Fruit fly (Drosophila melanogaster) whole organism, adult: ENCODE measurements around the gene slgA.

Source experiments
- CG11617 ChIP-seq: fragments of 200-800 bp; sonication (Bioruptor generic); optimal IDR thresholded peaks from 2 replicates; lab custom pipeline; 2017; ENCODE audit warnings: mild to moderate bottlenecking, missing biosample characterization, missing genetic modification reagents, missing genetic modification characterization
- CG12768 ChIP-seq: fragments of 200-800 bp; sonication (Bioruptor generic); optimal IDR thresholded peaks from 2 replicates; lab custom pipeline; 2017; ENCODE audit warnings: missing biosample characterization, missing genetic modification characterization, mild to moderate bottlenecking, moderate library complexity, missing genetic modification reagents
- CG14711 ChIP-seq: fragments of 200-800 bp; sonication (Bioruptor generic); optimal IDR thresholded peaks from 2 replicates; lab custom pipeline; 2018; ENCODE audit warnings: missing biosample characterization, mild to moderate bottlenecking, missing genetic modification characterization, moderate library complexity
- CG1620 ChIP-seq: fragments of 200-800 bp; sonication (Bioruptor generic); optimal IDR thresholded peaks from 2 replicates; lab custom pipeline; 2016; ENCODE audit warnings: missing biosample characterization, missing genetic modification characterization
- CG33017 ChIP-seq: fragments of 200-800 bp; sonication (Bioruptor generic); optimal IDR thresholded peaks from 2 replicates; lab custom pipeline; 2018; ENCODE audit warnings: missing biosample characterization, mild to moderate bottlenecking, missing genetic modification characterization, moderate library complexity
- CG5204 ChIP-seq: fragments of 200-800 bp; sonication (Bioruptor generic); optimal IDR thresholded peaks from 2 replicates; lab custom pipeline; 2016; ENCODE audit warnings: missing biosample characterization, missing genetic modification characterization
- CG7045 ChIP-seq: fragments of 200-800 bp; sonication (Bioruptor generic); optimal IDR thresholded peaks from 2 replicates; lab custom pipeline; 2017; ENCODE audit warnings: missing biosample characterization, mild to moderate bottlenecking, missing genetic modification characterization
- CG7101 ChIP-seq: fragments of 200-800 bp; sonication (Bioruptor generic); optimal IDR thresholded peaks from 2 replicates; lab custom pipeline; 2018; ENCODE audit warnings: missing biosample characterization, mild to moderate bottlenecking, missing genetic modification characterization, moderate library complexity
- Clk ChIP-seq: fragments of 200-800 bp; sonication (Bioruptor generic); optimal IDR thresholded peaks from 2 replicates; lab custom pipeline; 2017; ENCODE audit warnings: missing biosample characterization, missing genetic modification characterization
- Crg-1 ChIP-seq: fragments of 200-800 bp; sonication (Bioruptor generic); optimal IDR thresholded peaks from 2 replicates; lab custom pipeline; 2016; ENCODE audit warnings: missing biosample characterization, missing genetic modification characterization
- Hr96 ChIP-seq: fragments of 200-800 bp; sonication (Bioruptor generic); optimal IDR thresholded peaks from 2 replicates; lab custom pipeline; 2016; ENCODE audit warnings: missing biosample characterization, missing genetic modification characterization
- Mnt ChIP-seq: fragments of 200-800 bp; sonication (Bioruptor generic); optimal IDR thresholded peaks from 2 replicates; lab custom pipeline; 2016; ENCODE audit warnings: missing biosample characterization, mild to moderate bottlenecking, missing genetic modification characterization
- bab1 ChIP-seq: fragments of 200-800 bp; sonication (Bioruptor generic); optimal IDR thresholded peaks from 3 replicates; lab custom pipeline; 2019; ENCODE audit warnings: missing biosample characterization, mild to moderate bottlenecking, missing genetic modification characterization, moderate library complexity
- cic ChIP-seq: fragments of 200-800 bp; sonication (Bioruptor generic); optimal IDR thresholded peaks from 2 replicates; lab custom pipeline; 2017; ENCODE audit warnings: missing biosample characterization, mild to moderate bottlenecking, missing genetic modification characterization, moderate library complexity
- cnc ChIP-seq, 2 experiments: fragments of >200 bp; optimal IDR thresholded peaks; 2 replicates each; lab custom pipeline; 2017
- kay ChIP-seq: fragments of 200-800 bp; sonication (Bioruptor generic); peaks from one replicate; lab custom pipeline; 2016; ENCODE audit warnings: missing biosample characterization, missing genetic modification characterization, borderline replicate concordance
- ovo ChIP-seq: fragments of 200-800 bp; sonication (Bioruptor generic); optimal IDR thresholded peaks from 2 replicates; lab custom pipeline; 2016; ENCODE audit warnings: missing biosample characterization, missing genetic modification characterization
- pad ChIP-seq: fragments of 200-800 bp; sonication (Bioruptor generic); optimal IDR thresholded peaks from 3 replicates; lab custom pipeline; 2017; ENCODE audit warnings: missing biosample characterization, missing genetic modification characterization, mild to moderate bottlenecking, moderate library complexity, missing genetic modification reagents
- tj ChIP-seq: fragments of 200-800 bp; sonication (Bioruptor generic); optimal IDR thresholded peaks from 3 replicates; lab custom pipeline; 2017; ENCODE audit warnings: missing biosample characterization, mild to moderate bottlenecking, missing genetic modification characterization, moderate library complexity
- toe ChIP-seq: fragments of 200-800 bp; sonication (Bioruptor generic); optimal IDR thresholded peaks from 2 replicates; lab custom pipeline; 2016; ENCODE audit warnings: missing biosample characterization, missing genetic modification characterization

Gene slgA

dm6 chrX:21387695-21388094 lies 13.9 kb downstream of the slgA start, which contains the start of gene Ddx56:
Ddx56 (minus strand) TSS chrX:21387946.
- TF ChIP-seq Mnt (peak; percentile 54), cnc (optimal IDR thresholded peaks at IDR 0.05; lab: Kevin White, UChicago) (no peak)

dm6 chrX:21388734-21389133 lies 14.9 kb downstream of the slgA start, which contains the start of gene mst:
mst (plus strand) TSS chrX:21388977.
- TF ChIP-seq ovo (GFP tag; lab: Kevin White, UChicago) (no peak), CG33017 (tag; lab: Kevin White, UChicago) (no peak), Mnt (no peak), toe (no peak), CG7101 (tag; lab: Kevin White, UChicago) (no peak), cnc (optimal IDR thresholded peaks at IDR 0.05; lab: Kevin White, UChicago) (no peak), CG11617 (no peak), Clk (GFP tag; lab: Kevin White, UChicago) (no peak), CG14711 (tag; lab: Kevin White, UChicago) (no peak), Hr96 (no peak), CG7045 (no peak), pad (GFP tag; lab: Kevin White, UChicago) (no peak), Crg-1 (GFP tag; lab: Kevin White, UChicago) (no peak), CG1620 (no peak)

- no peak for TF ChIP-seq pad (GFP tag; lab: Kevin White, UChicago)
- TF ChIP-seq Mnt = no peak
- no peak for TF ChIP-seq Crg-1 (GFP tag; lab: Kevin White, UChicago)
- no peak for TF ChIP-seq cnc (optimal IDR thresholded peaks at IDR 0.05; lab: Kevin White, UChicago)
- no peak for TF ChIP-seq CG12768
- no peak for TF ChIP-seq bab1 (GFP tag; lab: Kevin White, UChicago)
- no peak for TF ChIP-seq CG1620
- no peak for TF ChIP-seq CG7101 (tag; lab: Kevin White, UChicago)
- TF ChIP-seq cic (GFP tag; lab: Kevin White, UChicago) = no peak
- no peak for TF ChIP-seq ovo (GFP tag; lab: Kevin White, UChicago)
- TF ChIP-seq CG11617 = no peak
- no peak for TF ChIP-seq CG5204 (GFP tag; lab: Kevin White, UChicago)
- no peak for TF ChIP-seq CG33017 (tag; lab: Kevin White, UChicago)
- TF ChIP-seq CG14711 (tag; lab: Kevin White, UChicago) = no peak
- TF ChIP-seq CG7045 = no peak
- TF ChIP-seq Hr96 = no peak
- TF ChIP-seq tj = no peak
- no peak for TF ChIP-seq toe
Measured at dm6 chrX:21396860-21397459, 23.2 kb downstream of the slgA start, which contains the start of gene lcs. lcs (minus strand) TSS chrX:21397316.

- TF ChIP-seq toe (no peak), kay (no peak), tj (no peak), Clk (GFP tag; lab: Kevin White, UChicago) (no peak)
Measured at dm6 chrX:21402672-21403071, 28.9 kb downstream of the slgA start, which contains the start of gene whe. whe (minus strand) TSS chrX:21402772.

dm6 chrX:21429156-21429555 lies 55.4 kb downstream of the slgA start, which contains the start of gene CG10918:
CG10918 (minus strand) TSS chrX:21429256.
- TF ChIP-seq CG7101 (tag; lab: Kevin White, UChicago) (no peak), Crg-1 (GFP tag; lab: Kevin White, UChicago) (no peak), kay (no peak), cic (GFP tag; lab: Kevin White, UChicago) (no peak), cnc (optimal IDR thresholded peaks at IDR 0.05; lab: Kevin White, UChicago) (no peak), bab1 (GFP tag; lab: Kevin White, UChicago) (no peak), CG1620 (no peak), CG33017 (tag; lab: Kevin White, UChicago) (no peak), pad (GFP tag; lab: Kevin White, UChicago) (no peak), ovo (GFP tag; lab: Kevin White, UChicago) (no peak), CG7045 (no peak), CG5204 (GFP tag; lab: Kevin White, UChicago) (no peak), Hr96 (no peak), Mnt (no peak), toe (no peak), CG14711 (tag; lab: Kevin White, UChicago) (no peak), CG11617 (no peak), tj (no peak), Clk (GFP tag; lab: Kevin White, UChicago) (no peak), CG12768 (no peak)
